Worm (Caenorhabditis elegans) whole organism, L3 larva: Measurements from ENCODE around the gene ift-81.

Source experiments
- R02D3.7 ChIP-seq: fragments of 150-350 bp; optimal IDR thresholded peaks from 2 replicates; lab custom pipeline; 2014; ENCODE audit warnings: missing biosample characterization, missing genetic modification characterization
- ZK546.5 ChIP-seq: sonication (generic microtip); optimal IDR thresholded peaks from 2 replicates; lab custom pipeline; 2017; ENCODE audit warnings: missing biosample characterization, missing genetic modification characterization
- ama-1 ChIP-seq: fragments of 150-350 bp; optimal IDR thresholded peaks from 2 replicates; lab custom pipeline; 2018
- ceh-28 ChIP-seq: fragments of 150-350 bp; optimal IDR thresholded peaks from 2 replicates; lab custom pipeline; 2014; ENCODE audit warnings: missing biosample characterization, missing genetic modification reagents, missing genetic modification characterization
- ceh-9 ChIP-seq: sonication (generic microtip); optimal IDR thresholded peaks from 2 replicates; lab custom pipeline; 2018; ENCODE audit warnings: missing biosample characterization, missing genetic modification characterization
- daf-12 ChIP-seq: fragments of 150-350 bp; optimal IDR thresholded peaks from 2 replicates; lab custom pipeline; 2014; ENCODE audit warnings: missing biosample characterization, missing genetic modification reagents, missing genetic modification characterization
- egl-27 ChIP-seq: sonication (generic microtip); optimal IDR thresholded peaks from 4 replicates; lab custom pipeline; 2017; ENCODE audit warnings: missing biosample characterization, missing genetic modification reagents, missing genetic modification characterization
- egl-5 ChIP-seq: fragments of 150-350 bp; optimal IDR thresholded peaks from 2 replicates; lab custom pipeline; 2017; ENCODE audit warnings: missing biosample characterization, missing genetic modification reagents, missing genetic modification characterization, inconsistent platforms
- elt-1 ChIP-seq: fragments of 150-350 bp; optimal IDR thresholded peaks from 2 replicates; lab custom pipeline; 2014; ENCODE audit warnings: missing biosample characterization, missing genetic modification characterization
- elt-2 ChIP-seq: sonication (generic microtip); optimal IDR thresholded peaks from 2 replicates; lab custom pipeline; 2016; ENCODE audit warnings: missing genetic modification reagents, mild to moderate bottlenecking, missing genetic modification characterization, missing compliant biosample characterization
- elt-3 ChIP-seq, 3 experiments: fragments of 150-350 bp in 1 of 3; sonication (generic microtip) in 2 of 3; optimal IDR thresholded peaks; 2 replicates in 2 of 3; 4 replicates in 1 of 3; lab custom pipeline; 2014 to 2017; ENCODE audit warnings: missing biosample characterization in 3 of 3, missing genetic modification characterization in 3 of 3
- eor-1 ChIP-seq, 2 experiments: fragments of 150-350 bp; optimal IDR thresholded peaks; 2 replicates each; lab custom pipeline; 2014 to 2018; ENCODE audit warnings: missing biosample characterization in 2 of 2, missing genetic modification characterization in 2 of 2
- fkh-2 ChIP-seq: fragments of 150-350 bp; optimal IDR thresholded peaks from 2 replicates; lab custom pipeline; 2014; ENCODE audit warnings: missing biosample characterization, missing genetic modification reagents, missing genetic modification characterization
- fos-1 ChIP-seq: fragments of 150-350 bp; optimal IDR thresholded peaks from 2 replicates; lab custom pipeline; 2014; ENCODE audit warnings: missing biosample characterization, missing genetic modification characterization
- hmg-11 ChIP-seq: sonication (generic microtip); optimal IDR thresholded peaks from 2 replicates; lab custom pipeline; 2016; ENCODE audit warnings: missing genetic modification characterization, missing compliant biosample characterization
- lin-15B ChIP-seq: fragments of 150-350 bp; optimal IDR thresholded peaks from 2 replicates; lab custom pipeline; 2014; ENCODE audit warnings: missing biosample characterization, missing genetic modification characterization
- lin-39 ChIP-seq: fragments of 150-350 bp; optimal IDR thresholded peaks from 2 replicates; lab custom pipeline; 2018; ENCODE audit warnings: missing biosample characterization, missing genetic modification reagents, missing genetic modification characterization
- mml-1 ChIP-seq: fragments of 150-350 bp; sonication (generic microtip); optimal IDR thresholded peaks from 3 replicates; lab custom pipeline; 2014; ENCODE audit warnings: missing biosample characterization, missing genetic modification characterization
- nfya-1 ChIP-seq: sonication (generic microtip); optimal IDR thresholded peaks from 2 replicates; lab custom pipeline; 2017; ENCODE audit warnings: missing genetic modification characterization, mild to moderate bottlenecking, missing compliant biosample characterization, antibody characterized with exemption, moderate library complexity; ENCODE audit not compliant: insufficient read depth
- nhr-11 ChIP-seq: fragments of 150-350 bp; optimal IDR thresholded peaks from 2 replicates; lab custom pipeline; 2014; ENCODE audit warnings: missing biosample characterization, missing genetic modification characterization
- nhr-12 ChIP-seq: fragments of 150-350 bp; optimal IDR thresholded peaks from 2 replicates; lab custom pipeline; 2014; ENCODE audit warnings: missing biosample characterization, missing genetic modification characterization
- nhr-23 ChIP-seq: fragments of 150-350 bp; optimal IDR thresholded peaks from 2 replicates; lab custom pipeline; 2014; ENCODE audit warnings: missing biosample characterization, missing genetic modification reagents, missing genetic modification characterization
- nhr-237 ChIP-seq: fragments of 150-350 bp; optimal IDR thresholded peaks from 2 replicates; lab custom pipeline; 2014; ENCODE audit warnings: missing biosample characterization, missing genetic modification characterization
- nhr-25 ChIP-seq: sonication (generic microtip); optimal IDR thresholded peaks from 2 replicates; lab custom pipeline; 2017; ENCODE audit warnings: missing biosample characterization, missing genetic modification characterization
- nhr-43 ChIP-seq: sonication (generic microtip); optimal IDR thresholded peaks from 2 replicates; lab custom pipeline; 2016; ENCODE audit warnings: mild to moderate bottlenecking, missing genetic modification characterization, missing compliant biosample characterization; ENCODE audit not compliant: poor library complexity, severe bottlenecking
- nhr-76 ChIP-seq: fragments of 150-350 bp; sonication (generic microtip); optimal IDR thresholded peaks from 5 replicates; lab custom pipeline; 2014; ENCODE audit warnings: missing biosample characterization, missing genetic modification characterization
- nhr-77 ChIP-seq: fragments of 150-350 bp; optimal IDR thresholded peaks from 2 replicates; lab custom pipeline; 2014; ENCODE audit warnings: missing biosample characterization, missing genetic modification characterization
- pha-4 ChIP-seq: fragments of 150-350 bp; optimal IDR thresholded peaks from 2 replicates; lab custom pipeline; 2014; ENCODE audit warnings: missing biosample characterization, missing genetic modification reagents, missing genetic modification characterization
- pqm-1 ChIP-seq: fragments of 150-350 bp; optimal IDR thresholded peaks from 2 replicates; lab custom pipeline; 2017; ENCODE audit warnings: missing biosample characterization, missing genetic modification characterization, inconsistent platforms
- sea-2 ChIP-seq: fragments of 150-350 bp; sonication (generic microtip); optimal IDR thresholded peaks from 4 replicates; lab custom pipeline; 2014; ENCODE audit warnings: missing biosample characterization, missing genetic modification reagents, missing genetic modification characterization
- skn-1 ChIP-seq: fragments of 150-350 bp; optimal IDR thresholded peaks from 2 replicates; lab custom pipeline; 2014; ENCODE audit warnings: missing biosample characterization, missing genetic modification characterization
- snpc-4 ChIP-seq: fragments of 150-350 bp; optimal IDR thresholded peaks from 2 replicates; lab custom pipeline; 2014; ENCODE audit warnings: missing biosample characterization, missing genetic modification characterization
- tbx-2 ChIP-seq: sonication (generic microtip); optimal IDR thresholded peaks from 2 replicates; lab custom pipeline; 2016; ENCODE audit warnings: mild to moderate bottlenecking, missing genetic modification characterization, missing compliant biosample characterization
- unc-62 ChIP-seq: fragments of 150-350 bp; sonication (generic microtip); optimal IDR thresholded peaks from 4 replicates; lab custom pipeline; 2014; ENCODE audit warnings: missing biosample characterization, missing genetic modification reagents, missing genetic modification characterization
- zag-1 ChIP-seq: fragments of 150-350 bp; optimal IDR thresholded peaks from 2 replicates; lab custom pipeline; 2014; ENCODE audit warnings: missing biosample characterization, missing genetic modification characterization
- ztf-11 ChIP-seq: fragments of 150-350 bp; optimal IDR thresholded peaks from 2 replicates; lab custom pipeline; 2014; ENCODE audit warnings: missing biosample characterization, missing genetic modification characterization
- ztf-4 ChIP-seq: fragments of 150-350 bp; optimal IDR thresholded peaks from 2 replicates; lab custom pipeline; 2014; ENCODE audit warnings: missing biosample characterization, missing genetic modification characterization

The ift-81 gene

DNA sequence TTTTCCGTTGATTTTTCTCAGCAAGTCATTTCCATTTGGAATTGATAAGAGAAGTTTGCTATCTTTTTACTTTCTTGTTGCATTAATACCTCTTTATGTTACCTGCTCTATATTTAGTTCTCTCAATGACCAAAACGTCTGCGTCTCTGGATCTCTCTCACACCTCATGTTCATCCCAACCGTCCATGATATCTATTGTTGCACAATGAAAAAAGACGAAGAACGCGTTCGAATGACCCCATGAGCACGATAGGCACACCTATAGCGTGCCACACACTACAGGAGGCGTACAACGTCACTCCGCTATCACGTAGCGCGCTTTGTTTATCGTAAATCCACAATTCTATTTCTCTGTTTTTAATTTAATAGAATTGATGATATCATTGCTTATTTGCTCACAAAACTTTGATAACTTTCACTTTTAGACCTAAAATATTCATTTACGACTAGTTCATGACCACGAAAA lies 19.2 kb upstream of the ift-81 start, which contains the start of gene Y34B4A.2:
Gene Y34B4A.2, plus strand, starts transcription at position 328 of the 466 bp plus-strand sequence.
- TF ChIP-seq ZK546.5 = no peak
- TF ChIP-seq fkh-2 = no peak
- no peak for TF ChIP-seq skn-1 (tag; lab: Kevin White, UChicago)
- TF ChIP-seq R02D3.7 = peak; percentile 89
- no peak for TF ChIP-seq egl-27 (tag; lab: Kevin White, UChicago)
- no peak for TF ChIP-seq tbx-2
- TF ChIP-seq ceh-28 (tag; lab: Kevin White, UChicago) = no peak
- TF ChIP-seq nhr-23 = no peak
- TF ChIP-seq lin-15B (tag; lab: Kevin White, UChicago) = peak; percentile 41
- TF ChIP-seq pha-4 (tag; lab: Kevin White, UChicago) = peak; percentile 45
- TF ChIP-seq ama-1 = no peak
- TF ChIP-seq nfya-1 (tag; lab: Kevin White, UChicago) = peak; percentile 43
- no peak for TF ChIP-seq fos-1 (tag; lab: Kevin White, UChicago)
- peak; percentile 53 for TF ChIP-seq pqm-1 (tag; lab: Kevin White, UChicago)
- TF ChIP-seq ztf-11 (tag; lab: Kevin White, UChicago) = no peak
- TF ChIP-seq nhr-11 (tag; lab: Kevin White, UChicago) = no peak
- no peak for TF ChIP-seq nhr-77 (tag; lab: Kevin White, UChicago)
- no peak for TF ChIP-seq nhr-25 (tag; lab: Kevin White, UChicago)
- no peak for TF ChIP-seq lin-39
- TF ChIP-seq elt-2 (tag; lab: Kevin White, UChicago) = peak; percentile 91
- TF ChIP-seq ceh-9 (tag; lab: Kevin White, UChicago) = no peak
- TF ChIP-seq nhr-43 = no peak
- no peak for TF ChIP-seq nhr-76 (tag; lab: Kevin White, UChicago)
- TF ChIP-seq ztf-4 = no peak
- no peak for TF ChIP-seq mml-1 (tag; lab: Kevin White, UChicago)
- no peak for TF ChIP-seq eor-1 (tag; optimal IDR thresholded peaks at IDR 0.05; lab: Kevin White, UChicago)
- no peak for TF ChIP-seq snpc-4 (tag; lab: Kevin White, UChicago)
- no peak for TF ChIP-seq hmg-11 (tag; lab: Kevin White, UChicago)
- TF ChIP-seq elt-3 (tag; optimal IDR thresholded peaks at IDR 0.05; lab: Kevin White, UChicago) = no peak

DNA sequence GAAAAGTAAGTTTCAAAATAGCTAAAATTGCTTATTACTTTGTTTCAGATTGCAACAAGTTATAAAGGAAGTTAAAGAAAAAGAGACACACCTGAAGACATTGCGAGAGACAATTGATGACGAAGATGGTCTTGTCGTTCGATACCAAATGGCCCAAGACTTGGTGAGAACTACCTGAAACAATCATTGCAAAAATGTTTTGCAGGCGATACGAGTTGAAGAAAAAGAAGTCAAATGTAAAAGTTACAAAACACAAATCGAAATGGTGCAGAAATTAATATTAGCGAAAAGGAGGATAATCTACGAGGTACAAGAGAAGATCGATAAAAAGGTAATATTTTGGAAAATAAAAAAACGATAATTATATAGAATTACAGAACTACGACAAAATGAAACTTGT lies 18.7 kb upstream of the ift-81 start, which contains the start of gene rga-8:
Gene rga-8, minus strand, starts transcription at position 101 of the 400 bp plus-strand sequence.
- TF ChIP-seq lin-39 (no peak), nhr-12 (tag; lab: Kevin White, UChicago) (no peak), zag-1 (tag; lab: Kevin White, UChicago) (no peak), nfya-1 (tag; lab: Kevin White, UChicago) (no peak), nhr-77 (tag; lab: Kevin White, UChicago) (no peak), nhr-43 (no peak), ceh-9 (tag; lab: Kevin White, UChicago) (no peak), egl-5 (tag; lab: Kevin White, UChicago) (no peak), pqm-1 (tag; lab: Kevin White, UChicago) (no peak), ama-1 (no peak), nhr-76 (tag; lab: Kevin White, UChicago) (no peak), hmg-11 (tag; lab: Kevin White, UChicago) (no peak), unc-62 (no peak), elt-1 (tag; lab: Kevin White, UChicago) (no peak)

DNA sequence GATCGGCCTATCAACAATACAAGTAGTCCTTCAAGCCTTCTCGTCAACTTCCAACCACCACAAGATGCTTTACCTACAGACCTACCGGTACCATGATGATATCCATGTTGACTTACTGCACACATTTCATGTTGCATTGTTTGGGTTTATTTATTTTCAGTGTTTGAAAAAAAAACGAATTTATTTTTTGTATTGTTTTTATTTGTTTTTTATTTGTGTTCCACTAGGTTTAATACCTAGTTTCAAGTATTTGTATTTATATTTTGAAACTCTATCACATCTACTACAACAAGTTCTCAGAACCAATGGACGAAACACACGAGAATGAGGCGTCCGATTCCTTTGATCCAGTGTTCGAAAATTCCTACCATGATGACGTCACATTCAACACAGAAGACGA lies 14.8 kb upstream of the ift-81 start, which contains the start of gene vps-41:
Gene vps-41, plus strand, starts transcription at position 301 of the 400 bp plus-strand sequence.
- TF ChIP-seq egl-27 (tag; lab: Kevin White, UChicago) (no peak), nhr-76 (tag; lab: Kevin White, UChicago) (no peak), ama-1 (no peak), tbx-2 (no peak), nhr-12 (tag; lab: Kevin White, UChicago) (no peak), zag-1 (tag; lab: Kevin White, UChicago) (no peak), elt-3 (tag; optimal IDR thresholded peaks at IDR 0.05; lab: Kevin White, UChicago) (no peak), nhr-23 (no peak), nhr-25 (tag; lab: Kevin White, UChicago) (no peak), unc-62 (no peak), lin-15B (tag; lab: Kevin White, UChicago) (no peak), ztf-11 (tag; lab: Kevin White, UChicago) (no peak), ceh-28 (tag; lab: Kevin White, UChicago) (no peak), nhr-237 (tag; lab: Kevin White, UChicago) (no peak), R02D3.7 (no peak)

DNA sequence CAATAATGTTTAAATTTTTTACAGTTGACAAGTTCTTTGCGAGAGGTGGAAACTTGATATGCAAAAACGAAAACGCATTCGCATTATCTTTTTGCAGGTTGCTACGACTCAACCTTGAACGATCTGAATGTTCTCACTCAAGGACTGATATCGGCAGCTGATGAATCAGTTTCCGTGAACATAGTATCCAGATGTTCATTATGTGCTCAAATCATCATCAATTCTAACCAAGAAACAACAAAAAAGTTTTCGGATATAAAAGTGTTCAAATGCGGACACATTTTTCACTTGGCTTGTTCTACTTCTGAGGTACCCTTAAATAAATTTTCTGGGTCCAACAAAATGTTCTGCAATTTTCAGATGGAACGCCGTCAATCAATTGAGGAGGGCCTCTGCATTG lies 9.3 kb upstream of the ift-81 start:
- no peak for TF ChIP-seq fkh-2
- TF ChIP-seq skn-1 (tag; lab: Kevin White, UChicago) = no peak
- TF ChIP-seq fos-1 (tag; lab: Kevin White, UChicago) = no peak
- TF ChIP-seq elt-3 (tag; optimal IDR thresholded peaks at IDR 0.05; lab: Kevin White, UChicago) = no peak
- TF ChIP-seq daf-12 (tag; lab: Kevin White, UChicago) = no peak
- TF ChIP-seq sea-2 (GFP tag; lab: Kevin White, UChicago) = no peak
- TF ChIP-seq nhr-77 (tag; lab: Kevin White, UChicago) = no peak
- TF ChIP-seq, all 47 proteins: peak for 0
